Fruit fly (Drosophila melanogaster) whole organism, wandering third instar larva: ENCODE results near the gene CG15423.

ENCODE experiments used
- Abd-B ChIP-seq: fragments of >200 bp; optimal IDR thresholded peaks from 2 replicates; lab custom pipeline; 2017; ENCODE audit warnings: missing biosample characterization, missing genetic modification characterization
- CG32264 ChIP-seq: fragments of 200-800 bp; sonication (Bioruptor generic); optimal IDR thresholded peaks from 2 replicates; lab custom pipeline; 2016; ENCODE audit warnings: missing biosample characterization, missing genetic modification characterization
- CG9705 ChIP-seq: fragments of 200-800 bp; sonication (Bioruptor generic); optimal IDR thresholded peaks from 2 replicates; lab custom pipeline; 2018; ENCODE audit warnings: missing biosample characterization, mild to moderate bottlenecking, missing genetic modification characterization
- CrebA ChIP-seq: fragments of 200-800 bp; sonication (Bioruptor generic); optimal IDR thresholded peaks from 2 replicates; lab custom pipeline; 2016; ENCODE audit warnings: missing biosample characterization, mild to moderate bottlenecking, missing genetic modification characterization, borderline replicate concordance
- Dfd ChIP-seq: fragments of >200 bp; optimal IDR thresholded peaks from 2 replicates; lab custom pipeline; 2017; ENCODE audit warnings: missing biosample characterization, missing genetic modification characterization
- GATAd ChIP-seq: sonication (Bioruptor generic); optimal IDR thresholded peaks from 2 replicates; lab custom pipeline; 2016; ENCODE audit warnings: missing biosample characterization, missing genetic modification characterization
- HLH106 ChIP-seq: fragments of 200-800 bp; optimal IDR thresholded peaks from 3 replicates; lab custom pipeline; 2019; ENCODE audit warnings: missing biosample characterization, mild to moderate bottlenecking, missing genetic modification characterization, moderate library complexity
- Hnf4 ChIP-seq: fragments of 200-800 bp; sonication (Bioruptor generic); optimal IDR thresholded peaks from 2 replicates; lab custom pipeline; 2016; ENCODE audit warnings: missing biosample characterization, mild to moderate bottlenecking, missing genetic modification characterization
- Hr83 ChIP-seq: fragments of 200-300 bp; sonication (Bioruptor generic); optimal IDR thresholded peaks from 2 replicates; lab custom pipeline; 2016; ENCODE audit warnings: missing biosample characterization, mild to moderate bottlenecking, missing genetic modification characterization, moderate library complexity; ENCODE audit not compliant: poor library complexity, severe bottlenecking
- Jra ChIP-seq: sonication (Bioruptor generic); optimal IDR thresholded peaks from 2 replicates; lab custom pipeline; 2016; ENCODE audit warnings: missing biosample characterization, missing genetic modification characterization
- Mio ChIP-seq: sonication (Bioruptor generic); optimal IDR thresholded peaks from 2 replicates; lab custom pipeline; 2016; ENCODE audit warnings: missing biosample characterization, missing genetic modification characterization
- Myc ChIP-seq: fragments of >200 bp; optimal IDR thresholded peaks from 2 replicates; lab custom pipeline; 2017
- N ChIP-seq: fragments of >200 bp; optimal IDR thresholded peaks from 2 replicates; lab custom pipeline; 2018; ENCODE audit warnings: missing biosample characterization, missing external identifiers, missing genetic modification characterization
- OdsH ChIP-seq: fragments of 200-800 bp; sonication (Bioruptor generic); optimal IDR thresholded peaks from 2 replicates; lab custom pipeline; 2016; ENCODE audit warnings: missing biosample characterization, mild to moderate bottlenecking, missing genetic modification characterization
- Rel ChIP-seq, 2 experiments: fragments of 200-800 bp; sonication (Bioruptor generic) in 1 of 2; optimal IDR thresholded peaks; 2 replicates in 1 of 2; 3 replicates in 1 of 2; lab custom pipeline; 2016 to 2019; ENCODE audit warnings: mild to moderate bottlenecking in 2 of 2, missing biosample characterization in 2 of 2, missing genetic modification characterization in 2 of 2, moderate library complexity in 1 of 2
- Vsx2 ChIP-seq: fragments of 200-300, 225-300 bp; sonication (Bioruptor generic); optimal IDR thresholded peaks from 2 replicates; lab custom pipeline; 2018; ENCODE audit warnings: missing biosample characterization, missing genetic modification characterization; ENCODE audit not compliant: partially characterized antibody
- br ChIP-seq: fragments of 200-800 bp; sonication (Bioruptor generic); optimal IDR thresholded peaks from 2 replicates; lab custom pipeline; 2016; ENCODE audit warnings: missing biosample characterization, missing genetic modification characterization
- brk ChIP-seq: fragments of 200-800 bp; sonication (Bioruptor generic); optimal IDR thresholded peaks from 2 replicates; lab custom pipeline; 2016; ENCODE audit warnings: missing biosample characterization, mild to moderate bottlenecking, missing genetic modification characterization
- dl ChIP-seq, 2 experiments: fragments of 175-275, 200-275 bp in 1 of 2; fragments of 200-275 bp in 1 of 2; sonication (Bioruptor generic); optimal IDR thresholded peaks; lab custom pipeline; 2018; ENCODE audit warnings: mild to moderate bottlenecking in 2 of 2, missing biosample characterization in 2 of 2, missing genetic modification characterization in 2 of 2, moderate library complexity in 2 of 2; ENCODE audit not compliant: partially characterized antibody in 2 of 2, insufficient read depth in 1 of 2
- dsf ChIP-seq: sonication (Bioruptor generic); optimal IDR thresholded peaks from 2 replicates; lab custom pipeline; 2016; ENCODE audit warnings: missing biosample characterization, missing genetic modification characterization, borderline replicate concordance
- foxo ChIP-seq, 2 experiments: fragments of 200-800 bp; sonication (Bioruptor generic); optimal IDR thresholded peaks; 2 replicates in 1 of 2; 3 replicates in 1 of 2; lab custom pipeline; 2016 to 2017; ENCODE audit warnings: missing biosample characterization in 2 of 2, missing genetic modification characterization in 2 of 2
- fru ChIP-seq: fragments of 200-800 bp; sonication (Bioruptor generic); optimal IDR thresholded peaks from 3 replicates; lab custom pipeline; 2016; ENCODE audit warnings: missing biosample characterization, mild to moderate bottlenecking, missing genetic modification characterization
- h ChIP-seq: fragments of 200-800 bp; sonication (Bioruptor generic); optimal IDR thresholded peaks from 3 replicates; lab custom pipeline; 2016; ENCODE audit warnings: missing biosample characterization, mild to moderate bottlenecking, missing genetic modification characterization
- jim ChIP-seq: fragments of 175-275, 200-325 bp; sonication (Bioruptor generic); optimal IDR thresholded peaks from 2 replicates; lab custom pipeline; 2016; ENCODE audit warnings: missing biosample characterization, mild to moderate bottlenecking, missing genetic modification characterization
- lola ChIP-seq: fragments of >200 bp; optimal IDR thresholded peaks from 2 replicates; lab custom pipeline; 2017; ENCODE audit warnings: missing biosample characterization, missing genetic modification characterization
- psq ChIP-seq: fragments of 200-800 bp; sonication (Bioruptor generic); optimal IDR thresholded peaks from 3 replicates; lab custom pipeline; 2017; ENCODE audit warnings: missing biosample characterization, mild to moderate bottlenecking, missing genetic modification characterization, moderate library complexity
- rgr ChIP-seq: fragments of 200-800 bp; sonication (Bioruptor generic); optimal IDR thresholded peaks from 3 replicates; lab custom pipeline; 2016; ENCODE audit warnings: missing biosample characterization, mild to moderate bottlenecking, missing genetic modification characterization
- sv ChIP-seq: fragments of 200-800 bp; sonication (Bioruptor generic); optimal IDR thresholded peaks from 3 replicates; lab custom pipeline; 2016; ENCODE audit warnings: missing biosample characterization, missing genetic modification characterization
- tai ChIP-seq: sonication (Bioruptor generic); optimal IDR thresholded peaks from 2 replicates; lab custom pipeline; 2016; ENCODE audit warnings: missing biosample characterization, missing genetic modification characterization
- usp ChIP-seq: fragments of >200 bp; optimal IDR thresholded peaks from 2 replicates; lab custom pipeline; 2017; ENCODE audit warnings: missing biosample characterization, missing genetic modification characterization
- woc ChIP-seq: sonication (Bioruptor generic); optimal IDR thresholded peaks from 2 replicates; lab custom pipeline; 2016; ENCODE audit warnings: missing biosample characterization, mild to moderate bottlenecking, missing genetic modification characterization

Gene CG15423

DNA sequence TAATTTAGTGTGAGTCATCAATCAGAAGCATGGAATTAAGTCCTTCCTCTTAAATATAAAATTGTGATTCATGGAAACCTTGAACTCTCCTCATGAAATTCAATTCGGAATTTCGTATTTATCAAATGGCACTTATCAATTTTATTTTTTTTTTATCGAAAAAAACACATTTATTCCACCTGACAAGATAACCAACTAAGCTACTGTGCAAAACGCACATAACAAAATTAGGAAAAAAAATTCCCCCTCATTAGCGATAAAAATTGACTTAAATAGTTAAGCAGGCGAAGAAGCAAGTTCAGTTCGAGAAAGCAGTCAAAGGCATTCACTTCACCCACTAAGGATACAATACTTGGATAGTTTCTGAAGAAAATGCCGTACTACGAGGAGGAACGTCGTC is at the start of gene CG15423:
Gene CG15423 (plus strand): TSS at position 301 of the 400 bp plus-strand sequence.
- no peak for TF ChIP-seq CrebA (GFP tag; lab: Kevin White, UChicago)
- no peak for TF ChIP-seq Jra (GFP tag; lab: Kevin White, UChicago)
- no peak for TF ChIP-seq Mio (GFP tag; lab: Kevin White, UChicago)
- no peak for TF ChIP-seq rgr (GFP tag; lab: Kevin White, UChicago)
- no peak for TF ChIP-seq dl (GFP tag; optimal IDR thresholded peaks at IDR 0.05; lab: Kevin White, UChicago; ENCODE audit: insufficient read depth in 1 of 2, partially characterized antibody in 2 of 2)
- no peak for TF ChIP-seq Rel (GFP tag; optimal IDR thresholded peaks at IDR 0.05; lab: Kevin White, UChicago)
- peak; percentile 26 for TF ChIP-seq Rel (tag; optimal IDR thresholded peaks at IDR 0.05; lab: Kevin White, UChicago)

DNA sequence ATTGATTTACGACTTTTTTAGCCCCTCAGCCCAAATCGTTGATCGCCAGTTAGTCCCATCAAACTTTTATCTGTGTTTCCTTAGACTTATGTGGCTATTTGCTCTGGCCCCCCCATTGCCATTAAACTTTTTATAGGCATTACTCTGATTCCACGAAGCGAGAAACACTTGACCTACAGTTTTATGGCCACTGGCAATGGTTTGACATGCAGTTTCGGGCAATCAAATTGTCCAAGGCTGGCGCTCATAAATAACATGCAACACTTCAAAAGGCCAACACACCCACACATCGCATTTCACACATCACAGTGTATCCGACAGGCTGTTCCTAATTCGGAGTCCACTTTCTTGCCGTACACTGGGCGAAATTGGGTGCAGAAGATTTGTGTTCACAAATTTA is 37.5 kb upstream of the CG15423 start:
- TF ChIP-seq CrebA (GFP tag; lab: Kevin White, UChicago) = no peak
- TF ChIP-seq dsf (GFP tag; lab: Kevin White, UChicago) = no peak
- no peak for TF ChIP-seq Vsx2 (GFP tag; lab: Kevin White, UChicago)
- TF ChIP-seq h (GFP tag; lab: Kevin White, UChicago) = no peak
- no peak for TF ChIP-seq woc (GFP tag; lab: Kevin White, UChicago)
- no peak for TF ChIP-seq usp
- no peak for TF ChIP-seq Mio (GFP tag; lab: Kevin White, UChicago)
- no peak for TF ChIP-seq Hnf4 (GFP tag; lab: Kevin White, UChicago)
- no peak for TF ChIP-seq psq (GFP tag; lab: Kevin White, UChicago)
- TF ChIP-seq rgr (GFP tag; lab: Kevin White, UChicago) = no peak
- no peak for TF ChIP-seq jim (GFP tag; lab: Kevin White, UChicago)

DNA sequence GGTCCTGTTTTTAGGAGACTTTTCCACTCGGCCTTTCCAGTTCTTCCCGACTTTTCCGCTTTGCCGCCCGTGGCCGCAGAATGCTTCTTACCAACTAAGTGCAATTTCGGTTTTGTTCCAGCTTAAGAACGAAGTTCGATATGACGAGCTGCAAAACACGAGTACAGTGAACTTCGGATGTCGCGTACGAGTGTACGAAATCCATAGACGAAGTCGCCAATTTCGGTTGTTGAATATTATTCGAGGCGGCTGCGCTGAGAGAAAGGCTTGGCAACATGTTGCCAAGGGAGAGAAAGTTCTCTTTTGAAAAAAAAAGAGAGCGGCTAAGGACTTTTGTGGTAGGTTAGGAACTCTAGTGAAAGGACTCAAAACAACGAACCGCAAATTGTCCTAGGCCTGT is 14.2 kb upstream of the CG15423 start, which contains the start of gene fred:
Gene fred (minus strand): TSS at position 76 of the 400 bp plus-strand sequence.
- TF ChIP-seq h (GFP tag; lab: Kevin White, UChicago) = no peak
- TF ChIP-seq GATAd = no peak

DNA sequence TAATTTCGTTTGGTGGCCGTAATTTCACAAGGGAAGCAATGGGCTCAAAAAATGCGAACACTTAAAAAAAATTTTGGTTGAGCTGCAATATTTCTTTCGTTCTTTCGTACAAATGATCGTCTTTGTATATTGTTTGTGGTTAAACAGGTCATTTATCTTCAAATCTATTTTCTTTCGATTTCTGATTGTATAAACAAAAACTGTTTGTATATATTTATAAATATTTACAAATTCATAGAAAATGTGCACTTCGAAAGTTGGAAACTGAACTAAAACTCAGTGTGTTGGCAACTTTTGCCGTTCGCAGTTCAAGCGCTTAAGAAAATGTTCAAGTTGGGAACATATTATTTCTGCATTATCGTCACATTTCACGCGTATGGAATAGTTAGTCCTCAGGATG is 6.1 kb upstream of the CG15423 start, which contains the start of gene CG43797:
Gene CG43797 (plus strand): TSS at position 301 of the 400 bp plus-strand sequence.
- TF ChIP-seq sv (no peak), Jra (GFP tag; lab: Kevin White, UChicago) (no peak), CrebA (GFP tag; lab: Kevin White, UChicago) (no peak), Hnf4 (GFP tag; lab: Kevin White, UChicago) (no peak), GATAd (no peak), Mio (GFP tag; lab: Kevin White, UChicago) (no peak), tai (GFP tag; lab: Kevin White, UChicago) (no peak), N (GFP tag; lab: Kevin White, UChicago) (no peak), lola (no peak), psq (GFP tag; lab: Kevin White, UChicago) (no peak), rgr (GFP tag; lab: Kevin White, UChicago) (no peak), Abd-B (no peak), CG32264 (no peak), Hr83 (GFP tag; lab: Kevin White, UChicago) (no peak)
- TF ChIP-seq, all 38 proteins: peak for 0

DNA sequence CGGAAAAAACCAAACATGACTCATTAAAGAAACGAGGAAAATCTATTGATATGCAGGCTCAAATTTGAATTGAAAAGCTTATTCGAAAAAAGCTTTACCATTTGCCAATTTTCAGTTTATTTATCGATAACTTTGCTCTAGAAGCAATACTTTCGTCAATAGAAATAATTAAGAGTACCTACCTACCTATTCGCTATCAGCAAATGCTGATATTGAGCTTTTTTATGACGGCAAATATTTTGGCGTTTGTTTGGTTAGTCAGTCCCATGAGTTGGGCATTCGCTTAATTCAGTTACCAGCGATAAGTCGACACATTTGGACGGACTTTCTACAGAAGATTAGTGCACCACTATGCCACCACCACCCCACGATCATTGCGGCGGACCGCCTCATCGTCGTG is 2.1 kb upstream of the CG15423 start, which contains the start of gene CG34176:
Gene CG34176 (plus strand): TSS at position 301 of the 400 bp plus-strand sequence.
- TF ChIP-seq Vsx2 (GFP tag; lab: Kevin White, UChicago) = no peak
- no peak for TF ChIP-seq sv
- TF ChIP-seq Dfd (GFP tag; lab: Kevin White, UChicago) = no peak
- no peak for TF ChIP-seq dsf (GFP tag; lab: Kevin White, UChicago)
- TF ChIP-seq CG9705 (GFP tag; lab: Kevin White, UChicago) = no peak
- TF ChIP-seq fru (GFP tag; lab: Kevin White, UChicago) = no peak
- no peak for TF ChIP-seq HLH106 (tag; lab: Kevin White, UChicago)
- TF ChIP-seq OdsH (GFP tag; lab: Kevin White, UChicago) = no peak
- no peak for TF ChIP-seq GATAd
- no peak for TF ChIP-seq N (GFP tag; lab: Kevin White, UChicago)
- no peak for TF ChIP-seq Mio (GFP tag; lab: Kevin White, UChicago)
- TF ChIP-seq foxo (GFP tag; optimal IDR thresholded peaks at IDR 0.05; lab: Kevin White, UChicago) = no peak
- TF ChIP-seq br (GFP tag; lab: Kevin White, UChicago) = no peak
- no peak for TF ChIP-seq Myc (lab: Kevin White, UChicago)
- TF ChIP-seq brk (GFP tag; lab: Kevin White, UChicago) = no peak
- no peak for TF ChIP-seq h (GFP tag; lab: Kevin White, UChicago)
- TF ChIP-seq Abd-B = no peak
- TF ChIP-seq, all 38 proteins: peak for 0
